In genomic region chr3L:3325925-3326903, dm6 we compare ENCODE assay signal across 1 fruit fly cellular context.
A peak's percentile ranks its signal among the peaks of the same experiment; 100 is the strongest.
TF ChIP-seq lines count a peak whose summit lies in the region.

TSS of gene Gtpx (plus strand) at chr3L:3326265.

TF ChIP-seq in whole organism, embryonic, 481 proteins besides CTCF, POLR2A, EP300 and RAD21 (continued from another document):
- TF ChIP-seq Kr (GFP tag; optimal IDR thresholded peaks at IDR 0.05; lab: Kevin White, UChicago) (no peak), CG1024 (GFP tag; IDR thresholded peaks at IDR 0.05; lab: Robert Waterston, UW) (peak; percentile 17; the same call in 1 of the 2 replicates), BtbVII (GFP tag; optimal IDR thresholded peaks at IDR 0.05; lab: Kevin White, UChicago) (no peak), CG12104 (GFP tag; optimal IDR thresholded peaks at IDR 0.05; lab: Kevin White, UChicago) (no peak), tna (GFP tag; IDR thresholded peaks at IDR 0.05; lab: Robert Waterston, UW; ENCODE audit: partially characterized antibody) (no peak), CG14965 (GFP tag; optimal IDR thresholded peaks at IDR 0.05; lab: Kevin White, UChicago; ENCODE audit: borderline replicate concordance) (no peak), sisA (GFP tag; IDR thresholded peaks at IDR 0.05; lab: Robert Waterston, UW) (no peak), Oli (tag; optimal IDR thresholded peaks at IDR 0.05; lab: Kevin White, UChicago) (no peak), NfI (GFP tag; optimal IDR thresholded peaks at IDR 0.05; lab: Kevin White, UChicago) (peak; percentile 39), CG6854 (GFP tag; optimal IDR thresholded peaks at IDR 0.05; lab: Kevin White, UChicago) (no peak), CG2889 (GFP tag; IDR thresholded peaks at IDR 0.05; lab: Robert Waterston, UW) (no peak), Dek (tag; optimal IDR thresholded peaks at IDR 0.05; lab: Kevin White, UChicago) (peak; percentile 37), CG14710 (tag; optimal IDR thresholded peaks at IDR 0.05; lab: Kevin White, UChicago) (peak; percentile 65), HLH4C (GFP tag; IDR thresholded peaks at IDR 0.05; lab: Robert Waterston, UW; ENCODE audit: partially characterized antibody) (no peak), Chrac-16 (GFP tag; optimal IDR thresholded peaks at IDR 0.05; lab: Kevin White, UChicago) (peak; percentile 56), H15 (GFP tag; IDR thresholded peaks at IDR 0.05; lab: Robert Waterston, UW) (no peak)
